Worm (Caenorhabditis elegans) whole organism, L2 larva: ENCODE measurements around the gene acr-21.

Experiments
- R02D3.7 ChIP-seq: fragments of 150-350 bp; optimal IDR thresholded peaks from 2 replicates; lab custom pipeline; 2014; ENCODE audit warnings: missing biosample characterization, missing genetic modification characterization
- dmd-4 ChIP-seq: sonication (generic microtip); optimal IDR thresholded peaks from 2 replicates; lab custom pipeline; 2017; ENCODE audit warnings: missing biosample characterization, missing genetic modification characterization
- lin-39 ChIP-seq: fragments of 150-350 bp; optimal IDR thresholded peaks from 2 replicates; lab custom pipeline; 2014; ENCODE audit warnings: missing biosample characterization, missing genetic modification reagents, missing genetic modification characterization
- mdl-1 ChIP-seq, 2 experiments: fragments of 150-350 bp in 1 of 2; sonication (generic microtip) in 1 of 2; optimal IDR thresholded peaks; 2 replicates each; lab custom pipeline; 2017; ENCODE audit warnings: missing biosample characterization in 2 of 2, missing genetic modification characterization in 2 of 2
- nhr-12 ChIP-seq: fragments of 150-350 bp; optimal IDR thresholded peaks from 2 replicates; lab custom pipeline; 2014; ENCODE audit warnings: missing biosample characterization, missing genetic modification characterization
- nhr-23 ChIP-seq: fragments of 150-350 bp; optimal IDR thresholded peaks from 2 replicates; lab custom pipeline; 2014; ENCODE audit warnings: missing biosample characterization, missing genetic modification reagents, missing genetic modification characterization
- snpc-4 ChIP-seq: fragments of 150-350 bp; optimal IDR thresholded peaks from 2 replicates; lab custom pipeline; 2014; ENCODE audit warnings: missing biosample characterization, missing genetic modification characterization

DNA sequence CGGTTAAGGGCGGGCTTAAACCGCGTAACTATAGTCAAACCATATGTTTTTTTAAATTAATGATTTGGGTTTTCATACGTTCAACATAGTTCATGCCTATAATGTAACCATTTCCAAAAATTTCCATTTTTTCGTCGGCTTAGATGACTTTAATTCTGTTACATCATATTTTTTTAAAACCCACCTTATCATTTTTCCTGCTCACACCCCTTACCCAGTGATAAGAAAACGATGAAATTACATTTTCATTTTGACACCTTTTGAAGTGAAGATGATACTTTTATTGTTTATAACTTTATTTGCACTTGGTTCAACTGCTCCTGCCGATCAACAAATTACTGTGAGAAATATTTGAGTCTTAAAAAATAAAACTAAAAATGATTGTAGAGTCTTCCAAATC, 30.6 kb downstream of the acr-21 start, which contains the start of gene ctsa-4.2:
- TF ChIP-seq nhr-12 (tag; lab: Kevin White, UChicago) (no peak), mdl-1 (tag; optimal IDR thresholded peaks at IDR 0.05; lab: Kevin White, UChicago) (no peak), lin-39 (no peak), R02D3.7 (no peak), dmd-4 (tag; lab: Kevin White, UChicago) (no peak), snpc-4 (tag; lab: Kevin White, UChicago) (no peak), nhr-23 (tag; lab: Kevin White, UChicago) (no peak)
